Fruit fly (Drosophila melanogaster) Kc167 (cell line): ENCODE results near the gene CG4743.

Source experiments
- Myc ChIP-seq: fragments of >200 bp; optimal IDR thresholded peaks from 2 replicates; lab custom pipeline; 2017; ENCODE audit warnings: missing external identifiers
- Sin3A ChIP-seq: fragments of >200 bp; optimal IDR thresholded peaks from 2 replicates; lab custom pipeline; 2018; ENCODE audit warnings: missing external identifiers
- insv ChIP-seq: fragments of >200 bp; optimal IDR thresholded peaks from 3 replicates; lab custom pipeline; 2018; ENCODE audit warnings: missing external identifiers
- psq ChIP-seq: fragments of >200 bp; optimal IDR thresholded peaks from 2 replicates; lab custom pipeline; 2017; ENCODE audit warnings: missing external identifiers
- ttk ChIP-seq: sonication (Bioruptor generic); optimal IDR thresholded peaks from 2 replicates; lab custom pipeline; 2017; ENCODE audit warnings: missing external identifiers

DNA sequence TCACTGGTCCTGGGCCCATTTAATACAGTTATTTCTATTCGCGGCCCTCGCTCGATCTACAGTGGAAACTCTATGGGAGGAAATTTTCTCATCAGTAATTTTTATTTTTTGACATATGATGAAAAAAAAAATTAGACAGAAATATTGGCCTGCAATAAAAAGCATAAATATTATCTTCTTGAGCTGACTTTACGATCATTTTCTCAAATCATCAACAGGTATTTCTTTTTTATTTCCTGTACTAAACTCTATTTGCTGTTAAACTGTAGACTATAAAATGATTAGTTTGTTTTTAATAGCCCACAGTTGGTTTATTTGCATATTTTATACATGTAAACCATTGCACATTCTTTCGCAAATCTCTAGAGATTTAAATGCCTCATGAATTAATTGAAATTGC lies 36.2 kb downstream of the CG4743 start:
- TF ChIP-seq Myc (no peak), ttk (lab: Kevin White, UChicago) (no peak), insv (lab: Kevin White, UChicago) (no peak), Sin3A (lab: Kevin White, UChicago) (no peak), psq (lab: Kevin White, UChicago) (no peak)
